Fruit fly (Drosophila melanogaster): ENCODE data around the gene CG43061.

The CG43061 gene

DNA sequence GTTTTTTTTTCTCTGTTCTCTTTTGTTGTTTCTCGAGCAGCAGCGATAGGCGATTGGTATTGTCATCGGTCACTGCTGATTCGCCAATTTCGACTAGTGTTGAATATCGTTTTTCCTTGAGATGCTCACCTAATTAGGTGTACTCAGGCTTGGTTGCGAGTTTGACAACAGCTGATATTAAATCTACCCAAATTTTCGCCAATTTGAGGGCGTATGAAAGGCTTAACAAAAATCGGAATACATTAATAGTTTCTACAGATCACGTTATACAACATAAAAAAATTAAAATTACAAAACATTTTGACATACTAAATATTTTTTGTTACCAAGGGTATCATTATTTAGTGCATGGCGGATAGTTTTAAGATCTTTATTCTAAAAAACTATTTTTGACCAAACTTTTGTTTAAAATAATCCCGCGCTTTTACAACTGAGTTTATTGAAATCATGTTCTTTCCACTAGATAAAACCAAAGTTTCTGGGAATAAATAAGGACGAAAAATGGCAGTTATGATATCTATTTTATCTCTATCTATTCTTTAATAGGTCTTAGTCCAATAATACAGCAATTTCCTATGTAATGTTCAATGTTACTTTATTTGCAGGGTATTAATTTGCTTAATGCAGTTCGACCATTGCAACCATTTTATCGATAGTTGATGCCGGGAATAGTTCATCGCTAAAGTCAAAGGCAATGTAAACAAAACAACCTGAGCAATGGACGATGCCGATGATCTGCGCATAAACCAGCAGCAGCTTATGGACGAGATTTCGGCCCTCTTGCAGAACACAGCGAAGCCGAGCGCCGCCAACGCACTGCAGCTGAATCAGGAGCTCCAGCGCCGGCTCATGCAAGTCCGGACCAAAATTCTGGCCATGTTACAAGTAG, 36.1 kb upstream of the CG43061 start, which contains the start of the genes CG10435 and Pbp95 (continued):
- TF ChIP-seq toy (GFP tag; IDR thresholded peaks at IDR 0.05) (0 out of 2 replicates have a peak, but pooled peaks have one; percentile 38), Max (GFP tag; optimal IDR thresholded peaks at IDR 0.05) (peak; percentile 59), CG14441 (GFP tag; IDR thresholded peaks at IDR 0.05) (peak; percentile 47), CG17829 (tag; optimal IDR thresholded peaks at IDR 0.05) (peak; percentile 18), fd96Cb (tag; optimal IDR thresholded peaks at IDR 0.05) (peak; percentile 1), Atf3 (GFP tag; optimal IDR thresholded peaks at IDR 0.05) (peak; percentile 28), CG7786 (GFP tag; optimal IDR thresholded peaks at IDR 0.05) (peak; percentile 2), CG2120 (GFP tag; optimal IDR thresholded peaks at IDR 0.05) (peak; percentile 73), Fer1 (GFP tag; optimal IDR thresholded peaks at IDR 0.05) (no peak), CG11456 (GFP tag; IDR thresholded peaks at IDR 0.05) (peak; percentile 66), Dip3 (GFP tag; optimal IDR thresholded peaks at IDR 0.05) (peak; percentile 18), CG14860 (GFP tag; IDR thresholded peaks at IDR 0.05; ENCODE audit: partially characterized antibody) (peak; percentile 44; the same call in 1 of the 3 replicates), BEAF-32 (GFP tag; optimal IDR thresholded peaks at IDR 0.05) (peak; percentile 74), sisA (GFP tag; IDR thresholded peaks at IDR 0.05) (peak; percentile 55), HmgZ (tag; optimal IDR thresholded peaks at IDR 0.05) (peak; percentile 54), Ravus (GFP tag; IDR thresholded peaks at IDR 0.05) (no peak), yki (optimal IDR thresholded peaks at IDR 0.05) (no peak), CG3995 (GFP tag; optimal IDR thresholded peaks at IDR 0.05) (peak; percentile 57), sob (GFP tag; IDR thresholded peaks at IDR 0.05) (peak; percentile 72), Antp (GFP tag; optimal IDR thresholded peaks at IDR 0.05) (peak; percentile 55), Pdp1 (GFP tag; optimal IDR thresholded peaks at IDR 0.05) (peak; percentile 67 to 68), Elba2 (GFP tag; optimal IDR thresholded peaks at IDR 0.05) (peak; percentile 78), D (optimal IDR thresholded peaks at IDR 0.05) (peak; percentile 80), D (GFP tag; optimal IDR thresholded peaks at IDR 0.05) (peak; percentile 28), Hmx (GFP tag; optimal IDR thresholded peaks at IDR 0.05) (peak; percentile 39), CG9817 (tag; optimal IDR thresholded peaks at IDR 0.05) (peak; percentile 42), tx (GFP tag; optimal IDR thresholded peaks at IDR 0.05) (peak; percentile 32), Atf6 (GFP tag; IDR thresholded peaks at IDR 0.05) (peak; percentile 37; the same call in 1 of the 2 replicates), vfl (GFP tag; optimal IDR thresholded peaks at IDR 0.05) (peak; percentile 67), Camta (GFP tag; optimal IDR thresholded peaks at IDR 0.05) (peak; percentile 52), bbx (GFP tag; IDR thresholded peaks at IDR 0.05; ENCODE audit: partially characterized antibody) (peak; percentile 68), gsb (GFP tag; IDR thresholded peaks at IDR 0.05) (0 out of 2 replicates have a peak, but pooled peaks have one; percentile 20), psq (GFP tag; optimal IDR thresholded peaks at IDR 0.05) (peak; percentile 25), nerfin-1 (tag; optimal IDR thresholded peaks at IDR 0.05) (no peak), Oli (tag; optimal IDR thresholded peaks at IDR 0.05) (no peak), CTCF (GFP tag; optimal IDR thresholded peaks at IDR 0.05) (no peak), Ets65A (GFP tag) (peak; percentile 70), CG6854 (GFP tag; optimal IDR thresholded peaks at IDR 0.05) (no peak), CG3281 (GFP tag; optimal IDR thresholded peaks at IDR 0.05) (peak; percentile 49), Poxn (GFP tag; IDR thresholded peaks at IDR 0.05) (no peak), ato (GFP tag; IDR thresholded peaks at IDR 0.05; ENCODE audit: partially characterized antibody) (peak; percentile 53; the same call in 1 of the 2 replicates), gt (GFP tag; IDR thresholded peaks at IDR 0.05) (no peak), CG12659 (GFP tag; optimal IDR thresholded peaks at IDR 0.05) (peak; percentile 57), CG34376 (GFP tag; optimal IDR thresholded peaks at IDR 0.05) (no peak), CG33213 (GFP tag; optimal IDR thresholded peaks at IDR 0.05) (peak; percentile 31), bab2 (GFP tag; optimal IDR thresholded peaks at IDR 0.05) (peak; percentile 63), chinmo (GFP tag; IDR thresholded peaks at IDR 0.05; ENCODE audit: partially characterized antibody) (0 out of 4 replicates have a peak, but pooled peaks have one; percentile 48), CG7357 (GFP tag; IDR thresholded peaks at IDR 0.05) (no peak), Optix (GFP tag; IDR thresholded peaks at IDR 0.05) (peak; percentile 5; the same call in 1 of the 3 replicates), lbe (GFP tag; optimal IDR thresholded peaks at IDR 0.05) (peak; percentile 58)

Measured in whole organism, embryonic.